Fruit fly (Drosophila melanogaster) whole organism, embryonic: Measurements from ENCODE around the gene ftz-f1.
A peak's percentile ranks its signal among the peaks of the same experiment; 100 is the strongest.

Experiments used
- ATbp ChIP-seq: fragments of 200-800 bp; sonication (Bioruptor generic); optimal IDR thresholded peaks from 2 replicates; lab custom pipeline; 2017; ENCODE audit warnings: missing biosample characterization, mild to moderate bottlenecking, missing genetic modification characterization, missing genetic modification reagents
- B-H2 ChIP-seq: fragments of 200-800 bp; sonication (Bioruptor generic); optimal IDR thresholded peaks from 2 replicates; lab custom pipeline; 2018; ENCODE audit warnings: missing biosample characterization, mild to moderate bottlenecking, missing genetic modification characterization
- Blimp-1 ChIP-seq: fragments of 200-800 bp; sonication (Bioruptor generic); optimal IDR thresholded peaks from 3 replicates; lab custom pipeline; 2018; ENCODE audit warnings: missing biosample characterization, missing genetic modification characterization, mild to moderate bottlenecking, moderate library complexity, missing genetic modification reagents
- CG10209 ChIP-seq: fragments of 200-800 bp; sonication (Bioruptor generic); optimal IDR thresholded peaks from 3 replicates; lab custom pipeline; 2017; ENCODE audit warnings: missing biosample characterization, mild to moderate bottlenecking, missing genetic modification characterization, missing genetic modification reagents
- CG10979 ChIP-seq: fragments of 200-800 bp; sonication (Bioruptor generic); optimal IDR thresholded peaks from 2 replicates; lab custom pipeline; 2018; ENCODE audit warnings: missing biosample characterization, mild to moderate bottlenecking, missing genetic modification characterization, moderate library complexity
- CG1233 ChIP-seq: fragments of 200-800 bp; sonication (Bioruptor generic); optimal IDR thresholded peaks from 4 replicates; lab custom pipeline; 2018; ENCODE audit warnings: missing biosample characterization, mild to moderate bottlenecking, missing genetic modification characterization
- CG12769 ChIP-seq: fragments of 200-800 bp; sonication (Bioruptor generic); optimal IDR thresholded peaks from 2 replicates; lab custom pipeline; 2019; ENCODE audit warnings: missing biosample characterization, mild to moderate bottlenecking, missing genetic modification characterization, moderate library complexity
- CG14710 ChIP-seq: fragments of 200-800 bp; sonication (Bioruptor generic); optimal IDR thresholded peaks from 3 replicates; lab custom pipeline; 2019; ENCODE audit warnings: missing biosample characterization, mild to moderate bottlenecking, missing genetic modification characterization, moderate library complexity
- CG15514 ChIP-seq: fragments of 200-800 bp; sonication (Bioruptor generic); optimal IDR thresholded peaks from 3 replicates; lab custom pipeline; 2017; ENCODE audit warnings: missing biosample characterization, missing genetic modification characterization, mild to moderate bottlenecking, moderate library complexity, missing genetic modification reagents
- CG15696 ChIP-seq: fragments of 200-800 bp; sonication (Bioruptor generic); optimal IDR thresholded peaks from 2 replicates; lab custom pipeline; 2019; ENCODE audit warnings: missing biosample characterization, mild to moderate bottlenecking, missing genetic modification characterization, moderate library complexity
- CG1792 ChIP-seq: fragments of 200-800 bp; sonication (Bioruptor generic); optimal IDR thresholded peaks from 2 replicates; lab custom pipeline; 2016; ENCODE audit warnings: missing biosample characterization, missing genetic modification characterization
- CG2116 ChIP-seq: fragments of 200-800 bp; sonication (Bioruptor generic); optimal IDR thresholded peaks from 3 replicates; lab custom pipeline; 2018; ENCODE audit warnings: missing biosample characterization, mild to moderate bottlenecking, missing genetic modification characterization
- CG32772 ChIP-seq: fragments of 200-800 bp; sonication (Bioruptor generic); IDR thresholded peaks from 2 replicates; pipeline ENCODE4 v1.3.6; 2022; ENCODE audit warnings: missing biosample characterization, missing genetic modification characterization
- CG4617 ChIP-seq: fragments of 200-800 bp; sonication (Bioruptor generic); optimal IDR thresholded peaks from 3 replicates; lab custom pipeline; 2016; ENCODE audit warnings: missing biosample characterization, missing genetic modification characterization, borderline replicate concordance
- CG4854 ChIP-seq: fragments of 200-800 bp; sonication (Bioruptor generic); optimal IDR thresholded peaks from 2 replicates; lab custom pipeline; 2016; ENCODE audit warnings: missing biosample characterization, missing genetic modification characterization, inconsistent platforms
- CG6813 ChIP-seq: fragments of 200-800 bp; sonication (Bioruptor generic); optimal IDR thresholded peaks from 2 replicates; lab custom pipeline; 2017; ENCODE audit warnings: missing biosample characterization, missing genetic modification characterization, mild to moderate bottlenecking, moderate library complexity, missing genetic modification reagents
- CkIIα-i1 ChIP-seq: fragments of 200-800 bp; sonication (Bioruptor generic); IDR thresholded peaks from 2 replicates; pipeline ENCODE4 v1.3.6; 2022; ENCODE audit warnings: missing biosample characterization, missing genetic modification characterization
- Dad ChIP-seq: fragments of 200-800 bp; sonication (Bioruptor generic); optimal IDR thresholded peaks from 3 replicates; lab custom pipeline; 2016; ENCODE audit warnings: missing biosample characterization, missing genetic modification characterization
- ERR ChIP-seq: fragments of 200-800 bp; sonication (Bioruptor generic); optimal IDR thresholded peaks from 2 replicates; lab custom pipeline; 2016; ENCODE audit warnings: missing biosample characterization, missing genetic modification characterization
- Hmr ChIP-seq: fragments of 200-800 bp; sonication (Bioruptor generic); optimal IDR thresholded peaks from 3 replicates; lab custom pipeline; 2017; ENCODE audit warnings: mild to moderate bottlenecking, missing biosample characterization, missing genetic modification reagents, missing genetic modification characterization
- Med ChIP-seq: fragments of 200-800 bp; sonication (Bioruptor generic); peaks from one replicate; lab custom pipeline; 2016; ENCODE audit warnings: missing biosample characterization, missing genetic modification characterization, mild to moderate bottlenecking, inconsistent platforms, moderate library complexity
- Meics ChIP-seq: fragments of 200-800 bp; sonication (Bioruptor generic); optimal IDR thresholded peaks from 2 replicates; lab custom pipeline; 2017; ENCODE audit warnings: missing biosample characterization, mild to moderate bottlenecking, missing genetic modification characterization
- Side ChIP-seq: fragments of 200-800 bp; sonication (Bioruptor generic); optimal IDR thresholded peaks from 2 replicates; lab custom pipeline; 2016; ENCODE audit warnings: missing biosample characterization, missing genetic modification characterization
- Taf1 ChIP-seq: fragments of 200-800 bp; sonication (Bioruptor generic); IDR thresholded peaks from 2 replicates; pipeline ENCODE4 v1.3.6; 2022; ENCODE audit warnings: missing biosample characterization, missing genetic modification characterization
- Trl ChIP-seq, 3 experiments: fragments of >200 bp in 2 of 3; fragments of 200-800 bp in 1 of 3; sonication (Bioruptor generic) in 1 of 3; optimal IDR thresholded peaks; 2 replicates in 1 of 3; 3 replicates in 2 of 3; lab custom pipeline; 2016 to 2017; ENCODE audit warnings: missing biosample characterization in 1 of 3, missing genetic modification characterization in 1 of 3
- Vsx1 ChIP-seq: fragments of 200-800 bp; sonication (Bioruptor generic); optimal IDR thresholded peaks from 2 replicates; lab custom pipeline; 2017; ENCODE audit warnings: missing biosample characterization, mild to moderate bottlenecking, missing genetic modification characterization, missing genetic modification reagents
- chinmo ChIP-seq: fragments of 200-800 bp; sonication (Bioruptor generic); IDR thresholded peaks from 4 replicates; pipeline ENCODE4 v1.3.6; 2022; ENCODE audit warnings: missing biosample characterization, missing genetic modification characterization; ENCODE audit not compliant: partially characterized antibody
- cwo ChIP-seq: fragments of 200-800 bp; sonication (Bioruptor generic); optimal IDR thresholded peaks from 3 replicates; lab custom pipeline; 2017; ENCODE audit warnings: missing biosample characterization, missing genetic modification characterization, mild to moderate bottlenecking, moderate library complexity, missing genetic modification reagents
- dm ChIP-seq: fragments of 200-800 bp; sonication (Bioruptor generic); optimal IDR thresholded peaks from 3 replicates; lab custom pipeline; 2016; ENCODE audit warnings: missing biosample characterization, missing genetic modification characterization
- eyg ChIP-seq: fragments of 200-800 bp; sonication (Bioruptor generic); optimal IDR thresholded peaks from 3 replicates; lab custom pipeline; 2016; ENCODE audit warnings: missing biosample characterization, missing genetic modification characterization
- fd102C ChIP-seq: fragments of 200-800 bp; sonication (Bioruptor generic); optimal IDR thresholded peaks from 2 replicates; lab custom pipeline; 2018; ENCODE audit warnings: missing biosample characterization, mild to moderate bottlenecking, missing genetic modification characterization, moderate library complexity
- gem ChIP-seq: fragments of 200-800 bp; sonication (Bioruptor generic); optimal IDR thresholded peaks from 2 replicates; lab custom pipeline; 2019; ENCODE audit warnings: missing biosample characterization, mild to moderate bottlenecking, missing genetic modification characterization, moderate library complexity
- kni ChIP-seq: fragments of 200-800 bp; sonication (Bioruptor generic); optimal IDR thresholded peaks from 3 replicates; lab custom pipeline; 2017; ENCODE audit warnings: mild to moderate bottlenecking, missing biosample characterization, missing genetic modification reagents, missing genetic modification characterization
- lab ChIP-seq: fragments of 200-800 bp; sonication (Bioruptor generic); optimal IDR thresholded peaks from 3 replicates; lab custom pipeline; 2017; ENCODE audit warnings: missing biosample characterization, missing genetic modification characterization, mild to moderate bottlenecking, moderate library complexity, missing genetic modification reagents
- nau ChIP-seq: fragments of 200-800 bp; sonication (Bioruptor generic); optimal IDR thresholded peaks from 3 replicates; lab custom pipeline; 2017; ENCODE audit warnings: missing biosample characterization, mild to moderate bottlenecking, missing genetic modification characterization, missing genetic modification reagents
- nom ChIP-seq: fragments of 200-800 bp; sonication (Bioruptor generic); optimal IDR thresholded peaks from 2 replicates; lab custom pipeline; 2017; ENCODE audit warnings: missing biosample characterization, missing genetic modification characterization, mild to moderate bottlenecking, moderate library complexity, missing genetic modification reagents
- onecut ChIP-seq: fragments of 200-800 bp; sonication (Bioruptor generic); IDR thresholded peaks from 2 replicates; pipeline ENCODE4 v1.3.6; 2022; ENCODE audit warnings: missing biosample characterization, missing genetic modification characterization
- pho ChIP-seq: fragments of 200-800 bp; sonication (Bioruptor generic); optimal IDR thresholded peaks from 2 replicates; lab custom pipeline; 2016; ENCODE audit warnings: missing biosample characterization, missing genetic modification characterization
- rib ChIP-seq: fragments of 200-800 bp; sonication (Bioruptor generic); IDR thresholded peaks from 2 replicates; pipeline ENCODE4 v1.3.6; 2022; ENCODE audit warnings: missing biosample characterization, missing genetic modification characterization
- sens ChIP-seq: fragments of 200-800 bp; sonication (Bioruptor generic); peaks from one replicate; lab custom pipeline; 2016; ENCODE audit warnings: missing biosample characterization, missing genetic modification characterization
- slou ChIP-seq: fragments of 200-800 bp; sonication (Bioruptor generic); optimal IDR thresholded peaks from 3 replicates; lab custom pipeline; 2016; ENCODE audit warnings: missing biosample characterization, missing genetic modification characterization
- stc ChIP-seq: fragments of 200-800 bp; sonication (Bioruptor generic); IDR thresholded peaks from 2 replicates; pipeline ENCODE4 v1.3.6; 2022; ENCODE audit warnings: missing biosample characterization, missing genetic modification characterization
- wor ChIP-seq: fragments of 200-800 bp; sonication (Bioruptor generic); IDR thresholded peaks from 2 replicates; pipeline ENCODE4 v1.3.6; 2022; ENCODE audit warnings: missing biosample characterization, missing genetic modification characterization
- zen ChIP-seq: fragments of 200-800 bp; sonication (Bioruptor generic); optimal IDR thresholded peaks from 3 replicates; lab custom pipeline; 2018; ENCODE audit warnings: missing biosample characterization, mild to moderate bottlenecking, missing genetic modification characterization, moderate library complexity

Gene ftz-f1

DNA sequence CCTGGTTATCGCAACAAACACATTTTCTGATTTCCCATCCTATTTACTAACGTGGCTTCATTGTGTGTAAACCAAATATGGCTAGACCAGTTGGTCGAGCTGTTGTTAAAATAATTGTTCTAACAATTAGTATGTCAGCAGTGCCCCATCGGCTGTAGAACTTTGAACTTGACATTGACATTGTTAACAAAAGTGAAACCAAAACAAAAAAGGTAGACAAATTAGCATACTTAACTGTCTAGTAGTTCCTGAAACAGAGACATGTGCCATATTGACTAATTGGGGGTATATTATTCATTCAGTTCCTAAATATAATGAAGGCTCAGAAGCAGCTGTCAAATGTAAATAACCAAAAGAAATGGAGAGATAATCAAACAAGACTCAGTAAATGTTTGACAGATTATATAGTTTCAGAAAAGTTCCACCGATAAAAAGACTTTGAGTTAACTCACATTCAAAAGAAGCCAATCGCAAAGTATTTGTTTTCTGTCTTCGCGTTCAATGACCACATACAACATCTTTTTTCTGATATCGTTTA, 36.7 kb upstream of the ftz-f1 start (continued):
- no peak for TF ChIP-seq CG32772 (GFP tag; lab: Robert Waterston, UW)
- peak; percentile 82 for TF ChIP-seq Blimp-1 (GFP tag; lab: Kevin White, UChicago)
- no peak for TF ChIP-seq Taf1 (GFP tag; lab: Robert Waterston, UW)
- no peak for TF ChIP-seq rib (GFP tag; lab: Robert Waterston, UW)
- no peak for TF ChIP-seq stc
- no peak for TF ChIP-seq Trl (optimal IDR thresholded peaks at IDR 0.05; lab: Kevin White, UChicago)
- peak; percentile 24 for TF ChIP-seq Trl (GFP tag; optimal IDR thresholded peaks at IDR 0.05; lab: Kevin White, UChicago)
- peak; percentile 71 for TF ChIP-seq Side
- TF ChIP-seq B-H2 (GFP tag; lab: Kevin White, UChicago): peak; percentile 17
- TF ChIP-seq ERR (GFP tag; lab: Kevin White, UChicago): peak; percentile 42
- peak; percentile 37 for TF ChIP-seq CG15514 (GFP tag; lab: Kevin White, UChicago)
- peak; percentile 61 for TF ChIP-seq Meics
- TF ChIP-seq CkIIα-i1 (GFP tag; lab: Robert Waterston, UW): no peak
- TF ChIP-seq Med: peak; percentile 29
- TF ChIP-seq CG4617 (GFP tag; lab: Kevin White, UChicago): no peak
- TF ChIP-seq lab (GFP tag; lab: Kevin White, UChicago): peak; percentile 23
- peak; percentile 73 for TF ChIP-seq ATbp
- peak; percentile 39; the same call in 1 of the 2 replicates for TF ChIP-seq onecut (GFP tag; lab: Robert Waterston, UW)
- TF ChIP-seq CG2116: no peak
- TF ChIP-seq zen (tag; lab: Kevin White, UChicago): peak; percentile 10
- peak; percentile 40 for TF ChIP-seq CG12769 (tag; lab: Kevin White, UChicago)
- no peak for TF ChIP-seq Dad (GFP tag; lab: Kevin White, UChicago)
- TF ChIP-seq slou (GFP tag; lab: Kevin White, UChicago): peak; percentile 14
- peak; percentile 94 for TF ChIP-seq sens (GFP tag; lab: Kevin White, UChicago)
- TF ChIP-seq pho: peak; percentile 2
- peak; percentile 17 for TF ChIP-seq CG10979
- no peak for TF ChIP-seq dm (GFP tag; lab: Kevin White, UChicago)
- TF ChIP-seq CG10209 (GFP tag; lab: Kevin White, UChicago): no peak
- peak; percentile 37 for TF ChIP-seq CG4854
- no peak for TF ChIP-seq nom
- TF ChIP-seq CG1233: peak; percentile 58
- peak; percentile 4 for TF ChIP-seq fd102C (GFP tag; lab: Kevin White, UChicago)
- TF ChIP-seq kni: peak; percentile 48
- peak; percentile 18 for TF ChIP-seq CG1792 (GFP tag; lab: Kevin White, UChicago)
- TF ChIP-seq wor (GFP tag; lab: Robert Waterston, UW): no peak
- peak; percentile 46 for TF ChIP-seq Vsx1
- peak; percentile 30 for TF ChIP-seq CG14710 (tag; lab: Kevin White, UChicago)
- TF ChIP-seq CG15696 (tag; lab: Kevin White, UChicago): peak; percentile 87
- no peak for TF ChIP-seq chinmo
- TF ChIP-seq nau (GFP tag; lab: Kevin White, UChicago): peak; percentile 16
- peak; percentile 39 for TF ChIP-seq cwo (GFP tag; lab: Kevin White, UChicago)
- peak; percentile 27 for TF ChIP-seq eyg
- peak; percentile 32 for TF ChIP-seq gem (tag; lab: Kevin White, UChicago)
- peak; percentile 71 for TF ChIP-seq Hmr (GFP tag; lab: Kevin White, UChicago)
- TF ChIP-seq CG6813: peak; percentile 56
